Worm (Caenorhabditis elegans) whole organism, late embryonic: ENCODE measurements around the gene clec-139.

Experiments used
- C08G9.2 ChIP-seq: sonication (generic microtip); optimal IDR thresholded peaks from 2 replicates; lab custom pipeline; 2016; ENCODE audit warnings: mild to moderate bottlenecking, missing genetic modification characterization, moderate library complexity, missing compliant biosample characterization
- T23F11.4 ChIP-seq: fragments of 200-800 bp; sonication (Bioruptor generic); optimal IDR thresholded peaks from 2 replicates; lab custom pipeline; 2018; ENCODE audit warnings: mild to moderate bottlenecking, missing genetic modification characterization, missing compliant biosample characterization
- ceh-18 ChIP-seq: sonication (generic microtip); optimal IDR thresholded peaks from 2 replicates; lab custom pipeline; 2016; ENCODE audit warnings: missing genetic modification characterization, missing compliant biosample characterization
- ceh-34 ChIP-seq: sonication (generic microtip); optimal IDR thresholded peaks from 2 replicates; lab custom pipeline; 2016; ENCODE audit warnings: mild to moderate bottlenecking, missing genetic modification characterization, missing compliant biosample characterization
- dve-1 ChIP-seq: sonication (generic microtip); optimal IDR thresholded peaks from 2 replicates; lab custom pipeline; 2017; ENCODE audit warnings: antibody characterized with exemption, mild to moderate bottlenecking, missing genetic modification characterization, missing compliant biosample characterization
- lin-11 ChIP-seq: fragments of 200-800 bp; sonication (Bioruptor generic); optimal IDR thresholded peaks from 2 replicates; lab custom pipeline; 2018; ENCODE audit warnings: mild to moderate bottlenecking, missing genetic modification characterization, missing compliant biosample characterization
- nhr-11 ChIP-seq: fragments of 150-350 bp; optimal IDR thresholded peaks from 2 replicates; lab custom pipeline; 2014; ENCODE audit warnings: missing biosample characterization, missing genetic modification characterization
- pat-9 ChIP-seq: fragments of 200-800 bp; sonication (Bioruptor generic); optimal IDR thresholded peaks from 2 replicates; lab custom pipeline; 2018; ENCODE audit warnings: mild to moderate bottlenecking, missing genetic modification characterization, moderate library complexity, missing compliant biosample characterization
- pha-4 ChIP-seq: fragments of 150-350 bp; optimal IDR thresholded peaks from 2 replicates; lab custom pipeline; 2018; ENCODE audit warnings: missing biosample characterization, missing genetic modification reagents, missing genetic modification characterization

DNA sequence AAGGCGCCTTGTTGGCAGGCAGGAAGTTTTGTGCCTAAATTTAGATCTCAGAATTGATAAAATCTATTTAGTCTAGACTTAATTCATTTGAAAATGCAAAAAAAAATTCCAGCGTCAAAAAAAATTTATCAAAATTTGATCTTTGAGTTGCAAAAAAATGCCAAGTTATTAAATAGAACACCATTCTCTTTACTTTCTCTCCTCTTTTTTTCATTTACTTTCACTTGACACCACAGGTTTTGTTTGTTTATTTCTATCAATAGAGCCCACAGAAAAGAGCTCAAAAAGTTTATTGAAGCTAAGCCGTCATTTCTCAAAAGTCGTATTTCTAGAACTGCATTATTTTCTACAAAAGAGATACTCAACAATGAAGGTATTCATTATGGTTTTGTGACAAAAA, 8.9 kb downstream of the clec-139 start, which contains the start of gene pqn-35:
- TF ChIP-seq nhr-11 (tag; lab: Kevin White, UChicago) = no peak
- TF ChIP-seq C08G9.2 (tag; lab: Kevin White, UChicago) = no peak
- TF ChIP-seq pha-4 (tag; lab: Kevin White, UChicago) = no peak
- TF ChIP-seq lin-11 = no peak
- TF ChIP-seq ceh-34 = no peak
- no peak for TF ChIP-seq pat-9 (tag; lab: Kevin White, UChicago)
- no peak for TF ChIP-seq ceh-18 (tag; lab: Kevin White, UChicago)
- no peak for TF ChIP-seq dve-1 (tag; lab: Kevin White, UChicago)
- no peak for TF ChIP-seq T23F11.4 (GFP tag; lab: Kevin White, UChicago)
